Worm (Caenorhabditis elegans) whole organism, L1 larva: ENCODE measurements around the gene srd-47.

Source experiments
- aly-2 ChIP-seq: fragments of 150-350 bp; optimal IDR thresholded peaks from 2 replicates; lab custom pipeline; 2014; ENCODE audit warnings: missing biosample characterization, missing genetic modification characterization
- ama-1 ChIP-seq: fragments of 150-350 bp; optimal IDR thresholded peaks from 2 replicates; lab custom pipeline; 2014
- ceh-63 ChIP-seq: fragments of 200-800 bp; sonication (Bioruptor generic); optimal IDR thresholded peaks from 2 replicates; lab custom pipeline; 2018; ENCODE audit warnings: mild to moderate bottlenecking, missing genetic modification characterization, missing compliant biosample characterization
- ceh-8 ChIP-seq: fragments of 200-800 bp; sonication (Bioruptor generic); optimal IDR thresholded peaks from 2 replicates; lab custom pipeline; 2018; ENCODE audit warnings: mild to moderate bottlenecking, missing genetic modification characterization, moderate library complexity, missing compliant biosample characterization
- ceh-82 ChIP-seq, 3 experiments: fragments of 150-350 bp in 1 of 3; sonication (generic microtip) in 2 of 3; optimal IDR thresholded peaks; 2 replicates each; lab custom pipeline; 2014 to 2017; ENCODE audit warnings: missing biosample characterization in 3 of 3, missing genetic modification characterization in 3 of 3
- ceh-88 ChIP-seq: fragments of 200-800 bp; sonication (Bioruptor generic); IDR thresholded peaks from 2 replicates; pipeline ENCODE4 v1.3.6; 2022; ENCODE audit warnings: missing genetic modification characterization, missing compliant biosample characterization
- ces-1 ChIP-seq: fragments of 150-350 bp; optimal IDR thresholded peaks from 2 replicates; lab custom pipeline; 2014; ENCODE audit warnings: missing biosample characterization, missing genetic modification reagents, missing genetic modification characterization
- efl-3 ChIP-seq: fragments of 200-800 bp; sonication (Bioruptor generic); optimal IDR thresholded peaks from 2 replicates; lab custom pipeline; 2018; ENCODE audit warnings: mild to moderate bottlenecking, missing genetic modification characterization, missing compliant biosample characterization
- egl-13 ChIP-seq: sonication (generic microtip); optimal IDR thresholded peaks from 2 replicates; lab custom pipeline; 2016; ENCODE audit warnings: missing genotype, missing genetic modification reagents, missing genetic modification characterization, missing compliant biosample characterization
- elt-2 ChIP-seq: sonication (generic microtip); optimal IDR thresholded peaks from 2 replicates; lab custom pipeline; 2016; ENCODE audit warnings: missing genetic modification characterization, mild to moderate bottlenecking, inconsistent platforms, missing compliant biosample characterization, missing genetic modification reagents
- ets-5 ChIP-seq: fragments of 200-800 bp; sonication (Bioruptor generic); IDR thresholded peaks from 2 replicates; pipeline ENCODE4 v1.3.6; 2022; ENCODE audit warnings: missing genetic modification characterization, missing compliant biosample characterization
- fkh-10 ChIP-seq: sonication (generic microtip); optimal IDR thresholded peaks from 2 replicates; lab custom pipeline; 2017; ENCODE audit warnings: missing biosample characterization, missing genetic modification reagents, missing genetic modification characterization
- fkh-8 ChIP-seq: sonication (generic microtip); optimal IDR thresholded peaks from 2 replicates; lab custom pipeline; 2016; ENCODE audit warnings: mild to moderate bottlenecking, missing genetic modification characterization, missing compliant biosample characterization
- fos-1 ChIP-seq: fragments of 150-350 bp; optimal IDR thresholded peaks from 2 replicates; lab custom pipeline; 2014; ENCODE audit warnings: missing biosample characterization, missing genetic modification characterization
- hlh-17 ChIP-seq: fragments of 200-800 bp; sonication (Bioruptor generic); optimal IDR thresholded peaks from 2 replicates; lab custom pipeline; 2018; ENCODE audit warnings: missing genetic modification characterization, mild to moderate bottlenecking, missing compliant biosample characterization, moderate library complexity, borderline replicate concordance
- hlh-4 ChIP-seq: sonication (generic microtip); optimal IDR thresholded peaks from 2 replicates; lab custom pipeline; 2016; ENCODE audit warnings: mild to moderate bottlenecking, missing genetic modification characterization, missing compliant biosample characterization
- hpl-2 ChIP-seq: fragments of 150-350 bp; optimal IDR thresholded peaks from 2 replicates; lab custom pipeline; 2014; ENCODE audit warnings: missing biosample characterization, missing genetic modification reagents, missing genetic modification characterization
- irx-1 ChIP-seq: sonication (generic microtip); optimal IDR thresholded peaks from 2 replicates; lab custom pipeline; 2016; ENCODE audit warnings: missing genetic modification characterization, missing compliant biosample characterization
- isw-1 ChIP-seq: fragments of 200-800 bp; sonication (Bioruptor generic); IDR thresholded peaks from 2 replicates; pipeline ENCODE4 v1.3.6; 2022; ENCODE audit warnings: missing genetic modification characterization, missing compliant biosample characterization
- lin-14 ChIP-seq: fragments of 200-800 bp; sonication (Bioruptor generic); optimal IDR thresholded peaks from 2 replicates; lab custom pipeline; 2018; ENCODE audit warnings: mild to moderate bottlenecking, missing genetic modification characterization, moderate library complexity, missing compliant biosample characterization
- lin-35 ChIP-seq, 2 experiments: fragments of 150-350 bp; optimal IDR thresholded peaks; 2 replicates each; lab custom pipeline; 2014; ENCODE audit warnings: missing biosample characterization in 2 of 2, missing genetic modification characterization in 2 of 2, missing genetic modification reagents in 2 of 2
- mdl-1 ChIP-seq, 2 experiments: fragments of 150-350 bp; optimal IDR thresholded peaks; 2 replicates each; lab custom pipeline; 2014 to 2017; ENCODE audit warnings: missing biosample characterization in 2 of 2, missing genetic modification characterization in 2 of 2, inconsistent platforms in 1 of 2
- mef-2 ChIP-seq: fragments of 150-350 bp; optimal IDR thresholded peaks from 2 replicates; lab custom pipeline; 2014; ENCODE audit warnings: missing biosample characterization, missing genetic modification characterization
- mep-1 ChIP-seq: fragments of 150-350 bp; optimal IDR thresholded peaks from 2 replicates; lab custom pipeline; 2014; ENCODE audit warnings: missing biosample characterization, missing genetic modification characterization
- nhr-11 ChIP-seq: fragments of 150-350 bp; optimal IDR thresholded peaks from 2 replicates; lab custom pipeline; 2014; ENCODE audit warnings: missing biosample characterization, missing genetic modification characterization
- nhr-20 ChIP-seq: sonication (generic microtip); optimal IDR thresholded peaks from 2 replicates; lab custom pipeline; 2016; ENCODE audit warnings: mild to moderate bottlenecking, missing genetic modification characterization, missing compliant biosample characterization
- nhr-237 ChIP-seq: fragments of 150-350 bp; optimal IDR thresholded peaks from 2 replicates; lab custom pipeline; 2014; ENCODE audit warnings: missing biosample characterization, missing genetic modification characterization
- nhr-47 ChIP-seq: sonication (generic microtip); optimal IDR thresholded peaks from 2 replicates; lab custom pipeline; 2016; ENCODE audit warnings: mild to moderate bottlenecking, missing genetic modification characterization, moderate library complexity, missing compliant biosample characterization
- nhr-71 ChIP-seq: sonication (generic microtip); optimal IDR thresholded peaks from 2 replicates; lab custom pipeline; 2016; ENCODE audit warnings: mild to moderate bottlenecking, missing genetic modification characterization, moderate library complexity, missing compliant biosample characterization
- nhr-76 ChIP-seq: sonication (generic microtip); optimal IDR thresholded peaks from 2 replicates; lab custom pipeline; 2017; ENCODE audit warnings: missing biosample characterization, missing genetic modification characterization
- nhr-85 ChIP-seq: sonication (generic microtip); peaks from one replicate; lab custom pipeline; 2016; ENCODE audit warnings: missing genetic modification characterization, inconsistent platforms, missing compliant biosample characterization
- nhr-90 ChIP-seq: sonication (generic microtip); optimal IDR thresholded peaks from 2 replicates; lab custom pipeline; 2016; ENCODE audit warnings: mild to moderate bottlenecking, missing genetic modification characterization, missing compliant biosample characterization; ENCODE audit not compliant: poor library complexity
- pax-3 ChIP-seq: fragments of 200-800 bp; sonication (Bioruptor generic); optimal IDR thresholded peaks from 2 replicates; lab custom pipeline; 2018; ENCODE audit warnings: mild to moderate bottlenecking, missing genetic modification characterization, moderate library complexity, missing compliant biosample characterization
- rnt-1 ChIP-seq: sonication (generic microtip); optimal IDR thresholded peaks from 2 replicates; lab custom pipeline; 2016; ENCODE audit warnings: mild to moderate bottlenecking, missing genetic modification characterization, moderate library complexity, missing compliant biosample characterization
- skn-1 ChIP-seq: fragments of 150-350 bp; optimal IDR thresholded peaks from 2 replicates; lab custom pipeline; 2014; ENCODE audit warnings: missing biosample characterization, missing genetic modification characterization
- snu-23 ChIP-seq: sonication (generic microtip); optimal IDR thresholded peaks from 2 replicates; lab custom pipeline; 2016; ENCODE audit warnings: missing genetic modification characterization, missing compliant biosample characterization
- sox-4 ChIP-seq: sonication (generic microtip); optimal IDR thresholded peaks from 2 replicates; lab custom pipeline; 2016; ENCODE audit warnings: missing genetic modification characterization, missing compliant biosample characterization
- sptf-1 ChIP-seq: fragments of 150-350 bp; optimal IDR thresholded peaks from 2 replicates; lab custom pipeline; 2014; ENCODE audit warnings: missing biosample characterization, missing genetic modification characterization
- swsn-7 ChIP-seq: sonication (generic microtip); optimal IDR thresholded peaks from 2 replicates; lab custom pipeline; 2016; ENCODE audit warnings: missing genetic modification characterization, missing compliant biosample characterization
- tbx-2 ChIP-seq: sonication (generic microtip); optimal IDR thresholded peaks from 2 replicates; lab custom pipeline; 2016; ENCODE audit warnings: missing genetic modification characterization, missing compliant biosample characterization
- tlp-1 ChIP-seq: fragments of 150-350 bp; optimal IDR thresholded peaks from 2 replicates; lab custom pipeline; 2014; ENCODE audit warnings: missing biosample characterization, missing genetic modification characterization
- unc-130 ChIP-seq: fragments of 150-350 bp; optimal IDR thresholded peaks from 2 replicates; lab custom pipeline; 2017; ENCODE audit warnings: missing biosample characterization, missing genetic modification characterization, inconsistent platforms
- unc-30 ChIP-seq: sonication (generic microtip); optimal IDR thresholded peaks from 2 replicates; lab custom pipeline; 2017; ENCODE audit warnings: missing biosample characterization, missing genetic modification characterization
- unc-86 ChIP-seq: sonication (generic microtip); optimal IDR thresholded peaks from 2 replicates; lab custom pipeline; 2016; ENCODE audit warnings: missing genetic modification characterization, missing compliant biosample characterization
- vab-15 ChIP-seq: sonication (generic microtip); optimal IDR thresholded peaks from 2 replicates; lab custom pipeline; 2017; ENCODE audit warnings: missing genotype, mild to moderate bottlenecking, missing genetic modification characterization, missing compliant biosample characterization
- xbp-1 ChIP-seq: sonication (generic microtip); optimal IDR thresholded peaks from 2 replicates; lab custom pipeline; 2016; ENCODE audit warnings: missing genetic modification characterization, missing compliant biosample characterization
- zag-1 ChIP-seq: fragments of 150-350 bp; optimal IDR thresholded peaks from 2 replicates; lab custom pipeline; 2014; ENCODE audit warnings: missing biosample characterization, missing genetic modification characterization
- zip-4 ChIP-seq: fragments of 200-800 bp; sonication (Bioruptor generic); optimal IDR thresholded peaks from 2 replicates; lab custom pipeline; 2018; ENCODE audit warnings: mild to moderate bottlenecking, missing genetic modification characterization, moderate library complexity, missing compliant biosample characterization

srd-47 gene

DNA sequence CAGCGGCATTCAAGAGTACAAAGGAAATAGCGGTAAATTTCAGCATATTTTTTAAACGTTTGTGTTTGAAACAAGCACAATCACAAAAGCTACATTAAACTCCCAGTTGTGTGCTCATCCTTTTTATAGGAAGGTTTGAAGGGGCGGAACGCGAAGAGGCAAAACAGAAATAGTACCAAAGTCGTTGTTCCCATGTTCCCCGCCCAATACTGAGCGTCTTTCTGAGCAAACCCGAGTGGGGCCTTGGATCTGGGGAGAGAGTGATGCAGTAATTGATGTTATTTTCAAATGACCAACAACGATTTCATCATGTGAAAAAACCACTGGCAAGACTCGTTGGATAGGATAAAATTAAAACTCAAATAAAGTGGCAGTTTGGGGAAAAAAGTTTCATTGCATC, 7.9 kb downstream of the srd-47 start, which contains the start of gene zig-2:
TSS of gene zig-2 (minus strand) at position 101 of the 400 bp plus-strand sequence.
- no peak for TF ChIP-seq irx-1 (tag; lab: Kevin White, UChicago)
- TF ChIP-seq ceh-82 (tag; optimal IDR thresholded peaks at IDR 0.05; lab: Kevin White, UChicago), result no peak
- no peak for TF ChIP-seq nhr-11
- TF ChIP-seq nhr-237 (tag; lab: Kevin White, UChicago), result no peak
- TF ChIP-seq aly-2, result no peak
- no peak for TF ChIP-seq nhr-85 (tag; lab: Kevin White, UChicago)
- TF ChIP-seq swsn-7 (tag; lab: Kevin White, UChicago), result no peak
- TF ChIP-seq lin-35 (GFP tag; optimal IDR thresholded peaks at IDR 0.05; lab: Kevin White, UChicago), result no peak
- no peak for TF ChIP-seq fkh-8 (tag; lab: Kevin White, UChicago)
- TF ChIP-seq ceh-88 (GFP tag; lab: Robert Waterston, UW), result no peak
- no peak for TF ChIP-seq unc-86 (tag; lab: Kevin White, UChicago)
- no peak for TF ChIP-seq tlp-1 (tag; lab: Kevin White, UChicago)
- TF ChIP-seq fkh-10 (GFP tag; lab: Kevin White, UChicago), result no peak
- no peak for TF ChIP-seq ets-5 (GFP tag; lab: Robert Waterston, UW)
- no peak for TF ChIP-seq mdl-1 (tag; optimal IDR thresholded peaks at IDR 0.05; lab: Kevin White, UChicago)
- no peak for TF ChIP-seq zag-1 (tag; lab: Kevin White, UChicago)
- no peak for TF ChIP-seq xbp-1 (tag; lab: Kevin White, UChicago)
- TF ChIP-seq snu-23 (GFP tag; lab: Kevin White, UChicago), result no peak

DNA sequence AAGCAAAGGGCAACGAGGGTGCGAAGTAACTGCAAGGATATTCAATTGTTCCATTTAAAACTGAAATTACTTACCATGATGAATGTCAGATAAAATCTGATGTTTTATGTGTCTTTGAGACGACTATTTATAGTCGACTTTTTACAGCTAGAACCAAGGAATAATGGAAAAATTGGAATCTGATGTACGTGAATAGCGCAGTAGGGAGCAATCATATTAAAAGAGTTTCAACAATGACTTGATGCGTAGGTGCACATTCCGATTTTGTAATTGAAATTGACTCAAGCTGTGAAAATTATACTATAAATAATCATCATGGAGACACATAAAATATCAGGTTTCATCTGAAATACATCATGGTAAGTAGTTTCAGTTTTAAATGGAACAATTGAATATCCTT, 9.8 kb downstream of the srd-47 start, which contains the start of the genes nspc-9 and nspc-10:
TSS of gene nspc-9 (minus strand) at position 101 of the 400 bp plus-strand sequence.
TSS of gene nspc-10 (plus strand) at position 331 of the 400 bp plus-strand sequence.
- TF ChIP-seq pax-3 (tag; lab: Kevin White, UChicago) (no peak), isw-1 (no peak), aly-2 (no peak), unc-130 (tag; lab: Kevin White, UChicago) (no peak)
- TF ChIP-seq, all 84 proteins: peak for 0

DNA sequence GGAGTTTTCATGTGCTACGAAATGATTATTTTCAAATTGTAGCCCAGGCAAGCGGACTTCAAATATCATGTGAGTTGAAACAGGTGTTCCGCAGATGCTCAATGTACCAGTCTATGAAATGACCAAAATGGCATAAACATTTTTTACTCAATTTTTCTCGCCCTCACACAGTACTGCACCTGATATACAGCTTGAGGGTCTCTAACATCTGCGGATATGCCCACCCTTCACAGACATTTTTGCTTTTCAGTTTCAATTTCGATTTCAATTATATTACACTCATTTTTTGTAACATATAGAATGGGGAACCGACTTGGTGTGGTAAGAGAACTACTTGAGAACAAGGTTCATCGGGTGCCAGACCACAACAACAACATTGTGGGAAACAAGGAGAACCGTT, 13.3 kb downstream of the srd-47 start, which contains the start of gene F42F12.11:
TSS of gene F42F12.11 (plus strand) at position 301 of the 400 bp plus-strand sequence.
- TF ChIP-seq ama-1 (lab: Kevin White, UChicago), result no peak
- no peak for TF ChIP-seq sptf-1 (tag; lab: Kevin White, UChicago)
- TF ChIP-seq skn-1 (tag; lab: Kevin White, UChicago), result no peak
- TF ChIP-seq pax-3 (tag; lab: Kevin White, UChicago), result no peak
- TF ChIP-seq sox-4 (tag; lab: Kevin White, UChicago), result no peak
- TF ChIP-seq tbx-2 (tag; lab: Kevin White, UChicago), result no peak
- TF ChIP-seq unc-130 (tag; lab: Kevin White, UChicago), result no peak
- TF ChIP-seq hpl-2, result no peak
- TF ChIP-seq efl-3 (GFP tag; lab: Kevin White, UChicago), result no peak
- no peak for TF ChIP-seq nhr-71 (tag; lab: Kevin White, UChicago)
- TF ChIP-seq mdl-1 (tag; optimal IDR thresholded peaks at IDR 0.05; lab: Kevin White, UChicago), result no peak
- TF ChIP-seq unc-30 (tag; lab: Kevin White, UChicago), result no peak
- no peak for TF ChIP-seq irx-1 (tag; lab: Kevin White, UChicago)
- no peak for TF ChIP-seq hlh-4
- TF ChIP-seq nhr-76 (tag; lab: Kevin White, UChicago), result no peak
- TF ChIP-seq nhr-20, result no peak
- no peak for TF ChIP-seq ces-1 (GFP tag; lab: Kevin White, UChicago)
- no peak for TF ChIP-seq elt-2 (tag; lab: Kevin White, UChicago)
- no peak for TF ChIP-seq lin-14 (GFP tag; lab: Kevin White, UChicago)
- no peak for TF ChIP-seq ceh-63 (GFP tag; lab: Kevin White, UChicago)

DNA sequence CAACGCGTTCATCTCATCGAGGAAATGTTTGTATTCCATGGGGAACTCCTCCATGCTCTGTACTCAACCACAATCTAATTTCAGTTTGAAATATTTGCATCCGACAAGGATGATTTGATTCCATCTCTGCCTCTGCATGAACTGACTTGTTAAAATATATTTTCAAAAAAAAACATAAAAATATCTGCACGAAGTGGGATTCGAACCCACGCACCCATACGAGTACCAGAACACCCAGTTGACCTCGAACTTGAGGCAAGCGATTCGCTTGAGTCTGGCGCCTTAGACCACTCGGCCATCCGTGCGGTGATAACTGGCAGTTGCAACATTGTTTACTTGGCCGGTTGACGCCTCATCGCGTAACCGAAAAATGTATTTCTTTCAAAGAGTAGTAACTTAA, 14.4 kb downstream of the srd-47 start:
- TF ChIP-seq hlh-17, result no peak
- TF ChIP-seq unc-86 (tag; lab: Kevin White, UChicago), result no peak
- TF ChIP-seq nhr-237 (tag; lab: Kevin White, UChicago), result no peak
- TF ChIP-seq rnt-1 (tag; lab: Kevin White, UChicago), result peak; percentile 65
- peak; percentile 41 for TF ChIP-seq mep-1 (tag; lab: Kevin White, UChicago)
- TF ChIP-seq nhr-11, result no peak
- TF ChIP-seq ceh-8 (GFP tag; lab: Kevin White, UChicago), result no peak
- TF ChIP-seq fos-1 (tag; lab: Kevin White, UChicago), result peak; percentile 6
- no peak for TF ChIP-seq hpl-2
- peak; percentile 35 for TF ChIP-seq nhr-47 (tag; lab: Kevin White, UChicago)
- no peak for TF ChIP-seq zip-4 (GFP tag; lab: Kevin White, UChicago)
- TF ChIP-seq irx-1 (tag; lab: Kevin White, UChicago), result no peak
- no peak for TF ChIP-seq egl-13 (tag; lab: Kevin White, UChicago)
- TF ChIP-seq mef-2 (tag; lab: Kevin White, UChicago), result no peak
- peak; percentile 58 for TF ChIP-seq nhr-90 (tag; lab: Kevin White, UChicago)
- peak; percentile 22 for TF ChIP-seq swsn-7 (tag; lab: Kevin White, UChicago)
- TF ChIP-seq vab-15 (tag; lab: Kevin White, UChicago), result no peak
